Worm (Caenorhabditis elegans) whole organism, L2 larva: ENCODE measurements around the gene fmo-2.

ENCODE experiments used
- C34F6.9 ChIP-seq: fragments of 150-350 bp; optimal IDR thresholded peaks from 2 replicates; lab custom pipeline; 2014; ENCODE audit warnings: missing biosample characterization, missing genetic modification characterization
- R02D3.7 ChIP-seq: fragments of 150-350 bp; optimal IDR thresholded peaks from 2 replicates; lab custom pipeline; 2014; ENCODE audit warnings: missing biosample characterization, missing genetic modification characterization
- ZK546.5 ChIP-seq: sonication (generic microtip); optimal IDR thresholded peaks from 2 replicates; lab custom pipeline; 2017; ENCODE audit warnings: missing biosample characterization, missing genetic modification characterization
- alr-1 ChIP-seq: fragments of 150-350 bp; optimal IDR thresholded peaks from 2 replicates; lab custom pipeline; 2014; ENCODE audit warnings: missing biosample characterization, missing genetic modification characterization
- blmp-1 ChIP-seq: sonication (generic microtip); optimal IDR thresholded peaks from 2 replicates; lab custom pipeline; 2017; ENCODE audit warnings: missing genetic modification characterization, mild to moderate bottlenecking, missing compliant biosample characterization, antibody characterized with exemption, moderate library complexity; ENCODE audit not compliant: insufficient read depth
- ceh-16 ChIP-seq: fragments of 150-350 bp; optimal IDR thresholded peaks from 2 replicates; lab custom pipeline; 2014; ENCODE audit warnings: missing biosample characterization, missing genetic modification characterization
- ceh-82 ChIP-seq: fragments of 150-350 bp; optimal IDR thresholded peaks from 2 replicates; lab custom pipeline; 2014; ENCODE audit warnings: missing biosample characterization, missing genetic modification characterization
- crh-2 ChIP-seq: sonication (generic microtip); optimal IDR thresholded peaks from 2 replicates; lab custom pipeline; 2017; ENCODE audit warnings: missing biosample characterization, missing genetic modification characterization
- dmd-4 ChIP-seq: sonication (generic microtip); optimal IDR thresholded peaks from 2 replicates; lab custom pipeline; 2017; ENCODE audit warnings: missing biosample characterization, missing genetic modification characterization
- egl-27 ChIP-seq: sonication (generic microtip); optimal IDR thresholded peaks from 3 replicates; lab custom pipeline; 2017; ENCODE audit warnings: missing biosample characterization, missing genetic modification reagents, missing genetic modification characterization
- elt-1 ChIP-seq: fragments of 150-350 bp; optimal IDR thresholded peaks from 2 replicates; lab custom pipeline; 2014; ENCODE audit warnings: missing biosample characterization, missing genetic modification characterization
- fos-1 ChIP-seq: fragments of 150-350 bp; optimal IDR thresholded peaks from 2 replicates; lab custom pipeline; 2014; ENCODE audit warnings: missing biosample characterization, missing genetic modification characterization
- gmeb-1 ChIP-seq: fragments of 150-350 bp; optimal IDR thresholded peaks from 2 replicates; lab custom pipeline; 2014; ENCODE audit warnings: missing biosample characterization, missing genetic modification characterization
- lin-11 ChIP-seq: fragments of 150-350 bp; sonication (generic microtip); optimal IDR thresholded peaks from 2 replicates; lab custom pipeline; 2014; ENCODE audit warnings: missing biosample characterization, missing genetic modification characterization, inconsistent platforms, mixed read lengths
- lin-13 ChIP-seq: fragments of 150-350 bp; optimal IDR thresholded peaks from 2 replicates; lab custom pipeline; 2014; ENCODE audit warnings: missing biosample characterization, missing genetic modification reagents, missing genetic modification characterization
- lin-39 ChIP-seq: fragments of 150-350 bp; optimal IDR thresholded peaks from 2 replicates; lab custom pipeline; 2014; ENCODE audit warnings: missing biosample characterization, missing genetic modification reagents, missing genetic modification characterization
- lsy-2 ChIP-seq, 2 experiments: fragments of 150-350 bp in 1 of 2; sonication (generic microtip) in 1 of 2; optimal IDR thresholded peaks; 2 replicates each; lab custom pipeline; 2014 to 2017; ENCODE audit warnings: missing biosample characterization in 2 of 2, missing genetic modification characterization in 2 of 2
- mab-5 ChIP-seq: fragments of 150-350 bp; optimal IDR thresholded peaks from 2 replicates; lab custom pipeline; 2014; ENCODE audit warnings: missing biosample characterization, missing genetic modification characterization
- mdl-1 ChIP-seq, 2 experiments: fragments of 150-350 bp in 1 of 2; sonication (generic microtip) in 1 of 2; optimal IDR thresholded peaks; 2 replicates each; lab custom pipeline; 2017; ENCODE audit warnings: missing biosample characterization in 2 of 2, missing genetic modification characterization in 2 of 2
- nhr-10 ChIP-seq: sonication (generic microtip); optimal IDR thresholded peaks from 2 replicates; lab custom pipeline; 2017; ENCODE audit warnings: missing biosample characterization, missing genetic modification characterization
- nhr-11 ChIP-seq: fragments of 150-350 bp; optimal IDR thresholded peaks from 2 replicates; lab custom pipeline; 2014; ENCODE audit warnings: missing biosample characterization, missing genetic modification characterization
- nhr-129 ChIP-seq: fragments of 150-350 bp; optimal IDR thresholded peaks from 2 replicates; lab custom pipeline; 2014; ENCODE audit warnings: missing biosample characterization, missing genetic modification characterization
- nhr-23 ChIP-seq: fragments of 150-350 bp; optimal IDR thresholded peaks from 2 replicates; lab custom pipeline; 2014; ENCODE audit warnings: missing biosample characterization, missing genetic modification reagents, missing genetic modification characterization
- nhr-237 ChIP-seq: fragments of 150-350 bp; optimal IDR thresholded peaks from 2 replicates; lab custom pipeline; 2014; ENCODE audit warnings: missing biosample characterization, missing genetic modification characterization
- nhr-25 ChIP-seq: fragments of 150-350 bp; sonication (generic microtip); optimal IDR thresholded peaks from 3 replicates; lab custom pipeline; 2014; ENCODE audit warnings: missing biosample characterization, missing genetic modification characterization
- nhr-6 ChIP-seq: fragments of 150-350 bp; optimal IDR thresholded peaks from 2 replicates; lab custom pipeline; 2014; ENCODE audit warnings: missing biosample characterization, missing genetic modification characterization
- sem-4 ChIP-seq: fragments of 150-350 bp; optimal IDR thresholded peaks from 2 replicates; lab custom pipeline; 2014; ENCODE audit warnings: missing biosample characterization, missing genetic modification reagents, missing genetic modification characterization
- sma-3 ChIP-seq: sonication (generic microtip); optimal IDR thresholded peaks from 2 replicates; lab custom pipeline; 2016; ENCODE audit warnings: missing genetic modification reagents, missing genetic modification characterization, missing compliant biosample characterization
- sma-9 ChIP-seq, 2 experiments: fragments of 150-350 bp in 1 of 2; sonication (generic microtip) in 1 of 2; optimal IDR thresholded peaks; 2 replicates each; lab custom pipeline; 2014 to 2016; ENCODE audit warnings: missing genetic modification characterization in 2 of 2, mild to moderate bottlenecking in 1 of 2, missing biosample characterization in 1 of 2, missing compliant biosample characterization in 1 of 2, missing genetic modification reagents in 1 of 2, moderate library complexity in 1 of 2
- snpc-4 ChIP-seq: fragments of 150-350 bp; optimal IDR thresholded peaks from 2 replicates; lab custom pipeline; 2014; ENCODE audit warnings: missing biosample characterization, missing genetic modification characterization
- unc-39 ChIP-seq: fragments of 150-350 bp; optimal IDR thresholded peaks from 2 replicates; lab custom pipeline; 2014; ENCODE audit warnings: missing biosample characterization, missing genetic modification characterization
- unc-62 ChIP-seq: fragments of 150-350 bp; optimal IDR thresholded peaks from 2 replicates; lab custom pipeline; 2014; ENCODE audit warnings: missing biosample characterization, missing genetic modification reagents, missing genetic modification characterization
- ztf-1 ChIP-seq: fragments of 200-800 bp; sonication (Bioruptor generic); conservative IDR thresholded peaks from 2 replicates; pipeline ENCODE4 v1.3.6; 2022; ENCODE audit warnings: missing genetic modification characterization, missing compliant biosample characterization
- ztf-11 ChIP-seq: sonication (generic microtip); optimal IDR thresholded peaks from 2 replicates; lab custom pipeline; 2017; ENCODE audit warnings: missing biosample characterization, missing genetic modification characterization
- ztf-4 ChIP-seq: fragments of 150-350 bp; optimal IDR thresholded peaks from 2 replicates; lab custom pipeline; 2014; ENCODE audit warnings: missing biosample characterization, missing genetic modification characterization

fmo-2 gene

DNA sequence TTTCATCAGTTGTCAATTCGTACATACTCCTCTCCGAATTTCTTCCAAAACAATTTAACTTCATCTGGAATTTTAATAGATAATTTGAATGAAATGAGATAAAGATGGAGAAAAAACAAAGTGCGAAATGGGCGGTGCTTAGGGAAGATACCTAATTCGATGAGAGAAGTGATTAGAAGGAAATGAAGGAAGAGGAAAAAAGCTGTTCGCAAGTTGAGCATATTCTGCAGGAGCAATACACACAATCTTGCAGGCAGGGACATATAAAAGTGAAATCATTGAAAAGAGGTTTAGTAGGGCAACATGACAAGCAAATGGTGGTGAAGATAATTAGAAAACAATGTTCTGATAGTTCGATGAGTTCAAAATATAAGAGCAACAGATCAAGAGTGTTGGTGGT is 29.4 kb downstream of the fmo-2 start, which contains the start of gene glb-21:
glb-21 (minus strand) TSS at position 66 of the 400 bp plus-strand sequence.
- TF ChIP-seq sem-4 = no peak
- TF ChIP-seq lin-11 (tag; lab: Kevin White, UChicago) = no peak
- no peak for TF ChIP-seq dmd-4 (tag; lab: Kevin White, UChicago)
- no peak for TF ChIP-seq mab-5 (tag; lab: Kevin White, UChicago)
- no peak for TF ChIP-seq unc-62 (GFP tag; lab: Kevin White, UChicago)
- TF ChIP-seq crh-2 (tag; lab: Kevin White, UChicago) = no peak
- TF ChIP-seq fos-1 (tag; lab: Kevin White, UChicago) = no peak
- TF ChIP-seq mdl-1 (tag; optimal IDR thresholded peaks at IDR 0.05; lab: Kevin White, UChicago) = no peak
- TF ChIP-seq sma-9 (GFP tag; optimal IDR thresholded peaks at IDR 0.05; lab: Kevin White, UChicago) = no peak
- no peak for TF ChIP-seq sma-9 (tag; optimal IDR thresholded peaks at IDR 0.05; lab: Kevin White, UChicago)
- TF ChIP-seq ceh-82 (tag; lab: Kevin White, UChicago) = no peak
- TF ChIP-seq, all 48 proteins: peak for 0

DNA sequence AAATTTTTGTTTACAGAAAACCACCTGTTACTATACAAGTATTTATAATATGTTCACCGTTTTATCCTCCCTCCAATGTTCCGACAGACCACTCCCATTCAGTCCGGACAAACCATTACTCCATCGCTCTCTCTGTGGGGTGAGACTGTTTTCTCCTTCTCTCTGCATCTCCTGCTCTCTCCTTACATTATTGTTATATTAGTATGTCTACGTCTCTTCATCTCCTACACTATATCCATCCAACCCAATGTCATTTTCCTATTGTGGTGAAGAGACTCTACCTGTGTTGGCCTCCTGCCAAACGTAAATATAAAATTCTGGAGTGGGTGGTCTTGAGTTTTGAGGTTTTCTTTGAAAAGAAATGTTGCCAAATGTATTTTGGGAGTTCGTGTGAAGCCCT is 32.3 kb downstream of the fmo-2 start:
- TF ChIP-seq nhr-129 (tag; lab: Kevin White, UChicago) (peak; percentile 60), nhr-23 (tag; lab: Kevin White, UChicago) (no peak), lin-13 (GFP tag; lab: Kevin White, UChicago) (no peak), gmeb-1 (tag; lab: Kevin White, UChicago) (peak; percentile 21), sma-9 (GFP tag; optimal IDR thresholded peaks at IDR 0.05; lab: Kevin White, UChicago) (peak; percentile 46), sma-9 (tag; optimal IDR thresholded peaks at IDR 0.05; lab: Kevin White, UChicago) (no peak), ztf-1 (GFP tag; lab: Robert Waterston, UW) (no peak), nhr-6 (tag; lab: Kevin White, UChicago) (no peak), nhr-10 (tag; lab: Kevin White, UChicago) (no peak), ztf-4 (no peak), sma-3 (peak; percentile 8), egl-27 (tag; lab: Kevin White, UChicago) (peak; percentile 21), nhr-11 (tag; lab: Kevin White, UChicago) (no peak), C34F6.9 (tag; lab: Kevin White, UChicago) (peak; percentile 13), fos-1 (tag; lab: Kevin White, UChicago) (peak; percentile 43), lin-39 (no peak), elt-1 (tag; lab: Kevin White, UChicago) (no peak), mab-5 (tag; lab: Kevin White, UChicago) (no peak), nhr-237 (no peak), nhr-25 (tag; lab: Kevin White, UChicago) (peak; percentile 6), dmd-4 (tag; lab: Kevin White, UChicago) (no peak), ceh-16 (no peak)

DNA sequence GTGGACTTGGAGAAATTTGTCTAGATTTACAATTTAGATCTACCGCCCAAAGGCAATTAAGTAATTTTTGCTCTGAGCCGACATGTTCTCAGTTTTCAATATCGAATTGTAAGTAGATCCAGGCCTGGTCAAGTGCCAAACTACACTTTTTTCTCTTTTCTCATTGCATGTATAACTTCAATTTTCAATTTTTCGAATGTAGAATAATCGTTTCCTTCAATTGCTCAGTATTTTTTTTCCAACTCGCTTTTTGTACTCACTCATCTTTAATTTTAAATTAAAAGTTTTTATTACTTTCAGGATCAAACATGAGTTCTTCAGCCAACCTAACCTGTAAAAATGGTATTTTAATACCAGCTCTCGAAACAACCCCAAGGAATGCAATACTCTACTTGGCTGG is 34.0 kb downstream of the fmo-2 start, which contains the start of gene ncx-3:
ncx-3 (plus strand) TSS at position 301 of the 400 bp plus-strand sequence.
- TF ChIP-seq sma-9 (GFP tag; optimal IDR thresholded peaks at IDR 0.05; lab: Kevin White, UChicago) (no peak), sma-9 (tag; optimal IDR thresholded peaks at IDR 0.05; lab: Kevin White, UChicago) (no peak), lsy-2 (tag; optimal IDR thresholded peaks at IDR 0.05; lab: Kevin White, UChicago) (no peak), R02D3.7 (tag; lab: Kevin White, UChicago) (no peak), alr-1 (no peak), ZK546.5 (tag; lab: Kevin White, UChicago) (no peak), lin-13 (GFP tag; lab: Kevin White, UChicago) (no peak), unc-62 (GFP tag; lab: Kevin White, UChicago) (no peak), unc-39 (no peak), snpc-4 (tag; lab: Kevin White, UChicago) (no peak), blmp-1 (tag; lab: Kevin White, UChicago) (no peak), egl-27 (tag; lab: Kevin White, UChicago) (no peak), nhr-23 (tag; lab: Kevin White, UChicago) (no peak), mab-5 (tag; lab: Kevin White, UChicago) (no peak), sem-4 (no peak), sma-3 (no peak)

DNA sequence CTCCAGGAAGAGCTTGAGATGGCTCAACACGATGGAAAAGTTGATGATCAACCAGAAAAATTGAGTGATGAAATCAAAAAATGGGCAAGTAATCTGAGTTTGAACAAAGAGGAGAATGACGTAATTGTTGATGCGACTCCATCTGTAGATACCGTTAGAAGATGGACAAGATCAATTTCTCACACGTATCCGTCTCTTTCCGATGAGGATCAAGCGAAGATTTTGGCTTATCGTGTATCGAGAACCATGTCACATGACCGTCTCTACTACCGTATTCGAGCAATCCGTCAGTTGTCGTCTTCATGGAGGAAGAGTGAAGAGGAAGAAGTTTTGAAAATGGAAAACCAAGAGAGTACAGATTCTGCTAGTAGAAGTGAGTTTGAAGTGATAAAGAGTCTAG is 35.8 kb downstream of the fmo-2 start:
- no peak for TF ChIP-seq ztf-11 (tag; lab: Kevin White, UChicago)
- TF ChIP-seq elt-1 (tag; lab: Kevin White, UChicago) = peak; percentile 25
